Worm (Caenorhabditis elegans): Measurements from ENCODE around the gene sea-1.

- TF ChIP-seq ref-1 (GFP tag; conservative IDR thresholded peaks at IDR 0.05) = no peak
- TF ChIP-seq T22C8.4 (GFP tag; IDR thresholded peaks at IDR 0.05) = no peak
- no peak for TF ChIP-seq flt-1 (GFP tag; IDR thresholded peaks at IDR 0.05)
- TF ChIP-seq tab-1 (GFP tag; IDR thresholded peaks at IDR 0.05) = no peak
Observed at ce11 chrII:3678978-3679377, 5.6 kb upstream of the sea-1 start.
